Worm (Caenorhabditis elegans) whole organism, L4 larva: Measurements from ENCODE around the gene Y39A1A.17.

Experiments used
- F49E8.2 ChIP-seq: sonication (generic microtip); optimal IDR thresholded peaks from 2 replicates; lab custom pipeline; 2016; ENCODE audit warnings: missing compliant biosample characterization, mild to moderate bottlenecking, missing genetic modification characterization, borderline replicate concordance
- T20F7.1 ChIP-seq: fragments of 200-800 bp; sonication (Bioruptor generic); optimal IDR thresholded peaks from 2 replicates; lab custom pipeline; 2018; ENCODE audit warnings: mild to moderate bottlenecking, missing genetic modification characterization, missing compliant biosample characterization
- T26A8.4 ChIP-seq: fragments of 200-800 bp; sonication (Bioruptor generic); IDR thresholded peaks from 2 replicates; pipeline ENCODE4 v1.3.6; 2022; ENCODE audit warnings: missing genetic modification characterization, missing compliant biosample characterization
- Y105C5A.15 ChIP-seq: fragments of 200-800 bp; sonication (Bioruptor generic); IDR thresholded peaks from 2 replicates; pipeline ENCODE4 v1.3.6; 2022; ENCODE audit warnings: missing genetic modification characterization, missing compliant biosample characterization
- Y48G9A.11 ChIP-seq: fragments of 200-800 bp; sonication (Bioruptor generic); IDR thresholded peaks from 2 replicates; pipeline ENCODE4 v1.3.6; 2022; ENCODE audit warnings: missing genetic modification reagents, missing genetic modification characterization, missing compliant biosample characterization
- aha-1 ChIP-seq: fragments of 150-350 bp; peaks from one replicate; lab custom pipeline; 2014; ENCODE audit warnings: missing biosample characterization, missing genetic modification characterization
- aly-2 ChIP-seq: sonication (generic microtip); optimal IDR thresholded peaks from 2 replicates; lab custom pipeline; 2018; ENCODE audit warnings: missing biosample characterization, missing genetic modification characterization
- ama-1 ChIP-seq: fragments of 150-350 bp; optimal IDR thresholded peaks from 2 replicates; lab custom pipeline; 2014; ENCODE audit warnings: inconsistent platforms, mixed read lengths
- ceh-28 ChIP-seq: fragments of 150-350 bp; optimal IDR thresholded peaks from 2 replicates; lab custom pipeline; 2014; ENCODE audit warnings: missing biosample characterization, missing genetic modification reagents, missing genetic modification characterization
- ceh-32 ChIP-seq: sonication (generic microtip); optimal IDR thresholded peaks from 2 replicates; lab custom pipeline; 2016; ENCODE audit warnings: mild to moderate bottlenecking, missing genetic modification characterization, missing compliant biosample characterization; ENCODE audit not compliant: poor library complexity
- ceh-44 ChIP-seq: fragments of 200-800 bp; sonication (Bioruptor generic); IDR thresholded peaks from 2 replicates; pipeline ENCODE4 v1.3.6; 2022; ENCODE audit warnings: missing genetic modification reagents, missing genetic modification characterization, missing compliant biosample characterization
- ceh-82 ChIP-seq: sonication (generic microtip); optimal IDR thresholded peaks from 2 replicates; lab custom pipeline; 2017; ENCODE audit warnings: missing biosample characterization, missing genetic modification characterization
- ces-1 ChIP-seq: fragments of 150-350 bp; sonication (generic microtip); optimal IDR thresholded peaks from 4 replicates; lab custom pipeline; 2014; ENCODE audit warnings: missing biosample characterization, missing genetic modification reagents, missing genetic modification characterization
- cey-2 ChIP-seq: sonication (generic microtip); optimal IDR thresholded peaks from 3 replicates; lab custom pipeline; 2017; ENCODE audit warnings: missing genetic modification characterization, mild to moderate bottlenecking, missing compliant biosample characterization, antibody characterized with exemption, borderline replicate concordance; ENCODE audit not compliant: insufficient read depth
- daf-19 ChIP-seq: fragments of 200-800 bp; sonication (Bioruptor generic); conservative IDR thresholded peaks from 2 replicates; pipeline ENCODE4 v1.3.6; 2022; ENCODE audit warnings: missing genetic modification characterization, missing compliant biosample characterization
- dmd-6 ChIP-seq: fragments of 200-800 bp; sonication (Bioruptor generic); IDR thresholded peaks from 2 replicates; pipeline ENCODE4 v1.3.6; 2022; ENCODE audit warnings: missing genetic modification reagents, missing genetic modification characterization, missing compliant biosample characterization
- dpl-1 ChIP-seq: fragments of 150-350 bp; optimal IDR thresholded peaks from 2 replicates; lab custom pipeline; 2014; ENCODE audit warnings: missing biosample characterization, missing genetic modification reagents, missing genetic modification characterization
- dve-1 ChIP-seq: sonication (generic microtip); optimal IDR thresholded peaks from 2 replicates; lab custom pipeline; 2017; ENCODE audit warnings: antibody characterized with exemption, mild to moderate bottlenecking, missing genetic modification characterization, missing compliant biosample characterization; ENCODE audit not compliant: insufficient read depth
- egl-27 ChIP-seq: sonication (generic microtip); optimal IDR thresholded peaks from 3 replicates; lab custom pipeline; 2017; ENCODE audit warnings: missing biosample characterization, missing genetic modification reagents, missing genetic modification characterization
- hif-1 ChIP-seq, 2 experiments: sonication (generic microtip); optimal IDR thresholded peaks; 2 replicates each; lab custom pipeline; 2016 to 2017; ENCODE audit warnings: missing compliant biosample characterization in 2 of 2, missing genetic modification characterization in 2 of 2, missing genetic modification reagents in 2 of 2, missing genotype in 2 of 2, mild to moderate bottlenecking in 1 of 2
- hmg-1.1 ChIP-seq: fragments of 200-800 bp; sonication (Bioruptor generic); IDR thresholded peaks from 2 replicates; pipeline ENCODE4 v1.3.6; 2022; ENCODE audit warnings: missing genetic modification reagents, missing genetic modification characterization, missing compliant biosample characterization
- jun-1 ChIP-seq: fragments of 150-350 bp; optimal IDR thresholded peaks from 2 replicates; lab custom pipeline; 2014; ENCODE audit warnings: missing biosample characterization, missing genetic modification reagents, missing genetic modification characterization
- lin-13 ChIP-seq: fragments of 150-350 bp; optimal IDR thresholded peaks from 2 replicates; lab custom pipeline; 2014; ENCODE audit warnings: missing biosample characterization, missing genetic modification reagents, missing genetic modification characterization
- lin-15B ChIP-seq: fragments of 150-350 bp; sonication (generic microtip); optimal IDR thresholded peaks from 3 replicates; lab custom pipeline; 2014; ENCODE audit warnings: missing biosample characterization, missing genetic modification characterization
- lin-38 ChIP-seq: fragments of 200-800 bp; sonication (Bioruptor generic); IDR thresholded peaks from 2 replicates; pipeline ENCODE4 v1.3.6; 2022; ENCODE audit warnings: missing genetic modification reagents, missing genetic modification characterization, missing compliant biosample characterization
- lin-39 ChIP-seq: fragments of 150-350 bp; optimal IDR thresholded peaks from 2 replicates; lab custom pipeline; 2014; ENCODE audit warnings: missing biosample characterization, missing genetic modification reagents, missing genetic modification characterization
- lir-3 ChIP-seq: sonication (generic microtip); optimal IDR thresholded peaks from 2 replicates; lab custom pipeline; 2016; ENCODE audit warnings: mild to moderate bottlenecking, missing genetic modification characterization, missing compliant biosample characterization
- lsy-2 ChIP-seq, 2 experiments: fragments of 150-350 bp in 1 of 2; sonication (generic microtip) in 1 of 2; optimal IDR thresholded peaks; 2 replicates each; lab custom pipeline; 2014 to 2017; ENCODE audit warnings: missing biosample characterization in 2 of 2, missing genetic modification characterization in 2 of 2
- mdt-29 ChIP-seq: fragments of 200-800 bp; sonication (Bioruptor generic); IDR thresholded peaks from 2 replicates; pipeline ENCODE4 v1.3.6; 2022; ENCODE audit warnings: missing genetic modification reagents, missing genetic modification characterization, missing compliant biosample characterization
- mep-1 ChIP-seq: fragments of 150-350 bp; sonication (generic microtip); optimal IDR thresholded peaks from 3 replicates; lab custom pipeline; 2014; ENCODE audit warnings: missing biosample characterization, missing genetic modification characterization
- mes-2 ChIP-seq: sonication (generic microtip); optimal IDR thresholded peaks from 2 replicates; lab custom pipeline; 2016; ENCODE audit warnings: missing genotype, mild to moderate bottlenecking, missing genetic modification characterization, missing compliant biosample characterization; ENCODE audit not compliant: poor library complexity, severe bottlenecking
- nhr-111 ChIP-seq: fragments of 200-800 bp; sonication (Bioruptor generic); optimal IDR thresholded peaks from 2 replicates; lab custom pipeline; 2018; ENCODE audit warnings: mild to moderate bottlenecking, missing genetic modification characterization, missing compliant biosample characterization
- nhr-28 ChIP-seq: fragments of 150-350 bp; optimal IDR thresholded peaks from 2 replicates; lab custom pipeline; 2014; ENCODE audit warnings: missing biosample characterization, missing genetic modification characterization
- nhr-42 ChIP-seq: fragments of 200-800 bp; sonication (Bioruptor generic); IDR thresholded peaks from 2 replicates; pipeline ENCODE4 v1.3.6; 2022; ENCODE audit warnings: missing genetic modification characterization, missing compliant biosample characterization
- nhr-48 ChIP-seq: sonication (generic microtip); optimal IDR thresholded peaks from 2 replicates; lab custom pipeline; 2016; ENCODE audit warnings: mild to moderate bottlenecking, missing genetic modification characterization, missing compliant biosample characterization
- nhr-6 ChIP-seq: fragments of 150-350 bp; optimal IDR thresholded peaks from 2 replicates; lab custom pipeline; 2014; ENCODE audit warnings: missing biosample characterization, missing genetic modification characterization
- nhr-76 ChIP-seq: fragments of 150-350 bp; optimal IDR thresholded peaks from 2 replicates; lab custom pipeline; 2014; ENCODE audit warnings: missing biosample characterization, missing genetic modification characterization
- pqm-1 ChIP-seq: sonication (generic microtip); optimal IDR thresholded peaks from 2 replicates; lab custom pipeline; 2017; ENCODE audit warnings: missing biosample characterization, missing genetic modification characterization
- rbr-2 ChIP-seq: sonication (generic microtip); optimal IDR thresholded peaks from 2 replicates; lab custom pipeline; 2016; ENCODE audit warnings: missing genotype, missing genetic modification characterization, missing compliant biosample characterization
- saeg-2 ChIP-seq: fragments of 200-800 bp; sonication (Bioruptor generic); IDR thresholded peaks from 2 replicates; pipeline ENCODE4 v1.3.6; 2022; ENCODE audit warnings: missing genetic modification reagents, missing genetic modification characterization, missing compliant biosample characterization
- skn-1 ChIP-seq: fragments of 150-350 bp; optimal IDR thresholded peaks from 2 replicates; lab custom pipeline; 2014; ENCODE audit warnings: missing biosample characterization, missing genetic modification characterization
- snpc-1.2 ChIP-seq: fragments of 200-800 bp; sonication (Bioruptor generic); IDR thresholded peaks from 2 replicates; pipeline ENCODE4 v1.3.6; 2022; ENCODE audit warnings: missing genetic modification reagents, missing genetic modification characterization, missing compliant biosample characterization
- snpc-4 ChIP-seq: fragments of 150-350 bp; optimal IDR thresholded peaks from 2 replicates; lab custom pipeline; 2014; ENCODE audit warnings: missing biosample characterization, missing genetic modification characterization
- spr-1 ChIP-seq: sonication (generic microtip); optimal IDR thresholded peaks from 2 replicates; lab custom pipeline; 2016; ENCODE audit warnings: mild to moderate bottlenecking, missing genetic modification characterization, missing compliant biosample characterization
- unc-39 ChIP-seq: sonication (generic microtip); optimal IDR thresholded peaks from 2 replicates; lab custom pipeline; 2017; ENCODE audit warnings: missing biosample characterization, missing genetic modification characterization
- vab-7 ChIP-seq: fragments of 200-800 bp; sonication (Bioruptor generic); IDR thresholded peaks from 2 replicates; pipeline ENCODE4 v1.3.6; 2022; ENCODE audit warnings: missing genetic modification reagents, missing genetic modification characterization, missing compliant biosample characterization
- zfp-3 ChIP-seq: fragments of 200-800 bp; sonication (Bioruptor generic); conservative IDR thresholded peaks from 2 replicates; pipeline ENCODE4 v1.3.6; 2022; ENCODE audit warnings: missing genetic modification reagents, missing genetic modification characterization, missing compliant biosample characterization
- zip-11 ChIP-seq: fragments of 200-800 bp; sonication (Bioruptor generic); IDR thresholded peaks from 2 replicates; pipeline ENCODE4 v1.3.6; 2022; ENCODE audit warnings: missing genetic modification characterization, missing compliant biosample characterization

Gene Y39A1A.17

DNA sequence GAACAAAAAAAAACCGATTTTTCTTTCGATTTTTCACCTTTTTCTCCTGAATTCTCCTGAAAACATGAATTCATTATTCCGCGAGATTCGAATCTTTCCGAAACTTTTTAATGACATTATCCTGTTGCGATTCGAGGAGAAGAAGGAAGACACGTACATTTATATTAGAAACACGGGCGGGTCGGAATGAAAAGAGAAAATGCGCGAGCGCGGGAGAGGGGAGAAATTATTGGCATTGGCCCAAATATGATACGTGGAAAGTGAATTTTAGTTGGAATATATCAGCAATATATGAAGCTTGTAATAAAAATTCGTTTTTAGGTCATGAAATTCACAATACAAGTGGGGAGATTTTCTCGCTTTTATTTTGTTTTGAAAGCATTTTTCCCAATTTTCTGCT lies 37.4 kb downstream of the Y39A1A.17 start:
- TF ChIP-seq aha-1 (tag; lab: Kevin White, UChicago), result peak; percentile 84
- no peak for TF ChIP-seq pqm-1 (tag; lab: Kevin White, UChicago)
- no peak for TF ChIP-seq F49E8.2 (tag; lab: Kevin White, UChicago)
- TF ChIP-seq, all 104 proteins: peak for 1

DNA sequence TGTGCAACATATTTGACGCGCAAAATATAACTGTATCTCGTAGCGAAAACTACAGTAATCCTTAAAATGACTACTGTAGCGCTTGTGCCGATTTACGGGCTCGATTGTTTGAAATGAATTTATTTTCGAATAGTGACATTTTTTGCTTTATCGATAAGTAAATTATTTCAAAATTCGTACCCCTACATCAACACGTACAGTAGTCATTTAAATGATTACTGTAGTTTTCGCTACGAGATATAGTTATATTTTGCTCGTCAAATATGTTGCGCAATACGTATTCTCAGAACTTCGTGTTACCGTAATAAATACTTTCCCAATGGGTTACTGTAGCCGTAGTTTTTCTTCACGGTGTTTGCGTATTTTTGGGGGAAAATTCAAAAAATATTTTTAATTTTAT lies 38.1 kb downstream of the Y39A1A.17 start:
- no peak for TF ChIP-seq lin-38 (GFP tag; lab: Robert Waterston, UW)
- no peak for TF ChIP-seq lir-3 (tag; lab: Kevin White, UChicago)
- no peak for TF ChIP-seq lsy-2 (tag; optimal IDR thresholded peaks at IDR 0.05; lab: Kevin White, UChicago)
- TF ChIP-seq nhr-111 (GFP tag; lab: Kevin White, UChicago), result no peak
- no peak for TF ChIP-seq nhr-28 (tag; lab: Kevin White, UChicago)

DNA sequence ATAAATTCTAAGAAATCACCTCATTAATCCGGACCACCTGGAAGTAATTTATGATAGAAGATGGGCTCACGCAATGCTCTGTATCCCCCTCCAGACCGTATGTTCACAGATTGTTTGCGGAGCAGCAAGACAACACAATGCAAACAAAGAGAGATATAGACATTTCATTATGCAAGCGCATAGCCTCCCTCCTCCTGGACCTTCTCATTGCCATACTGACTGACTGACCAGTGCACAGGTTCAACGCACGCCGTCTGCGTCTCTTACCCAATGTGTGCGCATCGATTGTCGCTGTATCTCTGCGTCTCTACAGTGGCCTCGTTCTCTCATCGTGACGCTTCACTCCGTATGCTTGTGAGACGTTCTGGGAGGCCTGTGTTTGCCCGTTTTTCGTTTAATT lies 39.3 kb downstream of the Y39A1A.17 start:
- TF ChIP-seq ceh-82 (tag; lab: Kevin White, UChicago) (no peak), ceh-28 (tag; lab: Kevin White, UChicago) (peak; percentile 34), mes-2 (tag; lab: Kevin White, UChicago) (peak; percentile 70), hmg-1.1 (GFP tag; lab: Robert Waterston, UW) (peak; percentile 89), mep-1 (peak; percentile 40), vab-7 (GFP tag; lab: Robert Waterston, UW) (no peak), unc-39 (tag; lab: Kevin White, UChicago) (no peak), rbr-2 (peak; percentile 17), aly-2 (tag; lab: Kevin White, UChicago) (no peak), ces-1 (no peak), lsy-2 (tag; optimal IDR thresholded peaks at IDR 0.05; lab: Kevin White, UChicago) (peak in 1 of 2 experiments; percentile 60), snpc-1.2 (GFP tag; lab: Robert Waterston, UW) (0 out of 2 replicates have a peak, but pooled peaks have one; percentile 16), mdt-29 (GFP tag; lab: Robert Waterston, UW) (no peak), nhr-111 (GFP tag; lab: Kevin White, UChicago) (no peak), ceh-44 (GFP tag; lab: Robert Waterston, UW) (no peak), zfp-3 (GFP tag; lab: Robert Waterston, UW) (no peak), lin-38 (GFP tag; lab: Robert Waterston, UW) (peak; percentile 51), nhr-76 (tag; lab: Kevin White, UChicago) (no peak), snpc-4 (tag; lab: Kevin White, UChicago) (no peak), ama-1 (lab: Kevin White, UChicago) (no peak), dmd-6 (no peak), Y105C5A.15 (GFP tag; lab: Robert Waterston, UW) (no peak), dpl-1 (GFP tag; lab: Kevin White, UChicago) (peak; percentile 21), lin-15B (tag; lab: Kevin White, UChicago) (no peak), T20F7.1 (GFP tag; lab: Kevin White, UChicago) (no peak), cey-2 (no peak), Y48G9A.11 (no peak), egl-27 (tag; lab: Kevin White, UChicago) (no peak), daf-19 (no peak), skn-1 (tag; lab: Kevin White, UChicago) (no peak), T26A8.4 (no peak), ceh-32 (tag; lab: Kevin White, UChicago) (no peak), spr-1 (no peak), zip-11 (GFP tag; lab: Robert Waterston, UW) (no peak), hif-1 (tag; optimal IDR thresholded peaks at IDR 0.05; lab: Kevin White, UChicago) (no peak), saeg-2 (GFP tag; lab: Robert Waterston, UW) (no peak), dve-1 (tag; lab: Kevin White, UChicago) (peak; percentile 2), lin-13 (no peak), jun-1 (tag; lab: Kevin White, UChicago) (no peak), nhr-6 (tag; lab: Kevin White, UChicago) (peak; percentile 24), nhr-42 (GFP tag; lab: Robert Waterston, UW) (no peak), lir-3 (tag; lab: Kevin White, UChicago) (no peak), nhr-48 (tag; lab: Kevin White, UChicago) (no peak), lin-39 (tag; lab: Kevin White, UChicago) (no peak)
